Fruit fly (Drosophila melanogaster) whole organism, embryonic: Measurements from ENCODE around the gene IleRS-m.

Experiments used
- ATbp ChIP-seq: fragments of 200-800 bp; sonication (Bioruptor generic); optimal IDR thresholded peaks from 2 replicates; lab custom pipeline; 2017; ENCODE audit warnings: missing biosample characterization, mild to moderate bottlenecking, missing genetic modification characterization, missing genetic modification reagents
- CG10209 ChIP-seq: fragments of 200-800 bp; sonication (Bioruptor generic); optimal IDR thresholded peaks from 3 replicates; lab custom pipeline; 2017; ENCODE audit warnings: missing biosample characterization, mild to moderate bottlenecking, missing genetic modification characterization, missing genetic modification reagents
- CG11456 ChIP-seq: fragments of 200-800 bp; sonication (Bioruptor generic); IDR thresholded peaks from 3 replicates; pipeline ENCODE4 v1.3.6; 2022; ENCODE audit warnings: missing biosample characterization, missing genetic modification characterization
- CG12236 ChIP-seq: fragments of 200-800 bp; sonication (Bioruptor generic); optimal IDR thresholded peaks from 2 replicates; lab custom pipeline; 2016; ENCODE audit warnings: missing biosample characterization, missing genetic modification characterization
- CG12942 ChIP-seq: fragments of 200-800 bp; sonication (Bioruptor generic); optimal IDR thresholded peaks from 3 replicates; lab custom pipeline; 2016; ENCODE audit warnings: missing biosample characterization, missing genetic modification characterization
- CG14050 ChIP-seq: fragments of 200-800 bp; sonication (Bioruptor generic); IDR thresholded peaks from 3 replicates; pipeline ENCODE4 v1.3.6; 2022; ENCODE audit warnings: missing biosample characterization, missing genetic modification characterization
- CG15479 ChIP-seq: fragments of 200-800 bp; sonication (Bioruptor generic); optimal IDR thresholded peaks from 3 replicates; lab custom pipeline; 2019; ENCODE audit warnings: missing biosample characterization, mild to moderate bottlenecking, missing genetic modification characterization, moderate library complexity
- CG17612 ChIP-seq: fragments of 200-800 bp; sonication (Bioruptor generic); IDR thresholded peaks from 2 replicates; pipeline ENCODE4 v1.3.6; 2022; ENCODE audit warnings: missing biosample characterization, missing genetic modification characterization
- CG18599 ChIP-seq: fragments of 200-800 bp; sonication (Bioruptor generic); optimal IDR thresholded peaks from 3 replicates; lab custom pipeline; 2017; ENCODE audit warnings: missing biosample characterization, missing genetic modification characterization, mild to moderate bottlenecking, moderate library complexity, missing genetic modification reagents
- CG34376 ChIP-seq: fragments of 200-800 bp; sonication (Bioruptor generic); optimal IDR thresholded peaks from 2 replicates; lab custom pipeline; 2018; ENCODE audit warnings: missing biosample characterization, mild to moderate bottlenecking, missing genetic modification characterization
- CG34422 ChIP-seq: fragments of 200-800 bp; sonication (Bioruptor generic); IDR thresholded peaks from 3 replicates; pipeline ENCODE4 v1.3.6; 2022; ENCODE audit warnings: missing biosample characterization, missing genetic modification characterization
- CG3995 ChIP-seq: fragments of 200-800 bp; sonication (Bioruptor generic); optimal IDR thresholded peaks from 3 replicates; lab custom pipeline; 2016; ENCODE audit warnings: missing biosample characterization, missing genetic modification characterization
- CG4328 ChIP-seq: fragments of 200-800 bp; sonication (Bioruptor generic); optimal IDR thresholded peaks from 3 replicates; lab custom pipeline; 2017; ENCODE audit warnings: missing biosample characterization, missing genetic modification reagents, missing genetic modification characterization
- CG4820 ChIP-seq: fragments of 200-800 bp; sonication (Bioruptor generic); optimal IDR thresholded peaks from 3 replicates; lab custom pipeline; 2016; ENCODE audit warnings: missing biosample characterization, missing genetic modification characterization
- CG5953 ChIP-seq: fragments of 200-800 bp; sonication (Bioruptor generic); IDR thresholded peaks from 2 replicates; pipeline ENCODE4 v1.3.6; 2022; ENCODE audit warnings: missing biosample characterization, missing genetic modification characterization
- CG6272 ChIP-seq: fragments of 200-800 bp; sonication (Bioruptor generic); IDR thresholded peaks from 2 replicates; pipeline ENCODE4 v1.3.6; 2022; ENCODE audit warnings: missing biosample characterization, missing genetic modification characterization
- CG6654 ChIP-seq: fragments of 200-800 bp; sonication (Bioruptor generic); optimal IDR thresholded peaks from 2 replicates; lab custom pipeline; 2017; ENCODE audit warnings: missing biosample characterization, mild to moderate bottlenecking, missing genetic modification characterization
- CG8089 ChIP-seq: fragments of 200-800 bp; sonication (Bioruptor generic); optimal IDR thresholded peaks from 3 replicates; lab custom pipeline; 2016; ENCODE audit warnings: missing biosample characterization, missing genetic modification characterization
- CG9609 ChIP-seq: fragments of 200-800 bp; sonication (Bioruptor generic); optimal IDR thresholded peaks from 3 replicates; lab custom pipeline; 2016; ENCODE audit warnings: missing biosample characterization, missing genetic modification characterization
- CTCF ChIP-seq: fragments of 200-800 bp; sonication (Bioruptor generic); optimal IDR thresholded peaks from 2 replicates; lab custom pipeline; 2017; ENCODE audit warnings: missing biosample characterization, mild to moderate bottlenecking, missing genetic modification characterization, moderate library complexity
- Elba2 ChIP-seq: fragments of 200-800 bp; sonication (Bioruptor generic); optimal IDR thresholded peaks from 3 replicates; lab custom pipeline; 2016; ENCODE audit warnings: missing biosample characterization, missing genetic modification characterization
- Hey ChIP-seq: fragments of 200-800 bp; sonication (Bioruptor generic); optimal IDR thresholded peaks from 3 replicates; lab custom pipeline; 2018; ENCODE audit warnings: missing biosample characterization, mild to moderate bottlenecking, missing genetic modification characterization
- HmgZ ChIP-seq: fragments of 200-800 bp; sonication (Bioruptor generic); optimal IDR thresholded peaks from 2 replicates; lab custom pipeline; 2018; ENCODE audit warnings: missing biosample characterization, mild to moderate bottlenecking, missing genetic modification characterization
- Hmx ChIP-seq: fragments of 200-800 bp; sonication (Bioruptor generic); optimal IDR thresholded peaks from 2 replicates; lab custom pipeline; 2016; ENCODE audit warnings: missing biosample characterization, missing genetic modification characterization
- Med ChIP-seq: fragments of 200-800 bp; sonication (Bioruptor generic); peaks from one replicate; lab custom pipeline; 2016; ENCODE audit warnings: missing biosample characterization, missing genetic modification characterization, mild to moderate bottlenecking, inconsistent platforms, moderate library complexity
- Mes4 ChIP-seq: fragments of 200-800 bp; sonication (Bioruptor generic); optimal IDR thresholded peaks from 2 replicates; lab custom pipeline; 2016; ENCODE audit warnings: missing biosample characterization, missing genetic modification characterization
- Myb ChIP-seq: fragments of 200-800 bp; sonication (Bioruptor generic); optimal IDR thresholded peaks from 2 replicates; lab custom pipeline; 2016; ENCODE audit warnings: missing biosample characterization, missing genetic modification characterization
- Neu2 ChIP-seq: fragments of 200-800 bp; sonication (Bioruptor generic); optimal IDR thresholded peaks from 3 replicates; lab custom pipeline; 2016; ENCODE audit warnings: missing biosample characterization, missing genetic modification characterization, borderline replicate concordance
- Optix ChIP-seq: fragments of 200-800 bp; sonication (Bioruptor generic); IDR thresholded peaks from 3 replicates; pipeline ENCODE4 v1.3.6; 2022; ENCODE audit warnings: missing biosample characterization, missing genetic modification characterization
- Rx ChIP-seq: fragments of 200-800 bp; sonication (Bioruptor generic); IDR thresholded peaks from 2 replicates; pipeline ENCODE4 v1.3.6; 2022; ENCODE audit warnings: missing biosample characterization, missing genetic modification characterization
- Tbp ChIP-seq: fragments of >200 bp; optimal IDR thresholded peaks from 2 replicates; lab custom pipeline; 2018; ENCODE audit warnings: missing biosample characterization, missing genetic modification characterization
- ash1 ChIP-seq: fragments of 200-800 bp; sonication (Bioruptor generic); optimal IDR thresholded peaks from 2 replicates; lab custom pipeline; 2018; ENCODE audit warnings: missing biosample characterization, mild to moderate bottlenecking, missing genetic modification characterization
- bowl ChIP-seq: fragments of 200-800 bp; sonication (Bioruptor generic); IDR thresholded peaks from 2 replicates; pipeline ENCODE4 v1.3.6; 2022; ENCODE audit warnings: missing biosample characterization, missing genetic modification characterization
- chm ChIP-seq: fragments of 200-800 bp; sonication (Bioruptor generic); IDR thresholded peaks from 2 replicates; pipeline ENCODE4 v1.3.6; 2022; ENCODE audit warnings: missing biosample characterization, missing genetic modification characterization
- crc ChIP-seq: fragments of 200-800 bp; sonication (Bioruptor generic); optimal IDR thresholded peaks from 2 replicates; lab custom pipeline; 2016; ENCODE audit warnings: missing biosample characterization, missing genetic modification characterization
- croc ChIP-seq: fragments of 200-800 bp; sonication (Bioruptor generic); conservative IDR thresholded peaks from 3 replicates; pipeline ENCODE4 v1.3.6; 2022; ENCODE audit warnings: missing biosample characterization, missing genetic modification characterization
- da ChIP-seq: fragments of 200-800 bp; sonication (Bioruptor generic); optimal IDR thresholded peaks from 2 replicates; lab custom pipeline; 2016; ENCODE audit warnings: missing biosample characterization, missing genetic modification characterization
- dmrt11E ChIP-seq: fragments of 200-800 bp; sonication (Bioruptor generic); optimal IDR thresholded peaks from 3 replicates; lab custom pipeline; 2018; ENCODE audit warnings: missing biosample characterization, mild to moderate bottlenecking, missing genetic modification characterization, moderate library complexity
- eyg ChIP-seq: fragments of 200-800 bp; sonication (Bioruptor generic); optimal IDR thresholded peaks from 3 replicates; lab custom pipeline; 2016; ENCODE audit warnings: missing biosample characterization, missing genetic modification characterization
- gcm ChIP-seq: fragments of 200-800 bp; sonication (Bioruptor generic); optimal IDR thresholded peaks from 2 replicates; lab custom pipeline; 2019; ENCODE audit warnings: missing biosample characterization, mild to moderate bottlenecking, missing genetic modification characterization, moderate library complexity
- gem ChIP-seq: fragments of 200-800 bp; sonication (Bioruptor generic); optimal IDR thresholded peaks from 2 replicates; lab custom pipeline; 2019; ENCODE audit warnings: missing biosample characterization, mild to moderate bottlenecking, missing genetic modification characterization, moderate library complexity
- gfzf ChIP-seq: fragments of 200-800 bp; sonication (Bioruptor generic); optimal IDR thresholded peaks from 2 replicates; lab custom pipeline; 2016; ENCODE audit warnings: missing biosample characterization, mild to moderate bottlenecking, missing genetic modification characterization, moderate library complexity
- lbe ChIP-seq: fragments of 200-800 bp; sonication (Bioruptor generic); optimal IDR thresholded peaks from 2 replicates; lab custom pipeline; 2016; ENCODE audit warnings: missing biosample characterization, mild to moderate bottlenecking, missing genetic modification characterization
- mld ChIP-seq: fragments of 200-800 bp; sonication (Bioruptor generic); IDR thresholded peaks from 3 replicates; pipeline ENCODE4 v1.3.6; 2022; ENCODE audit warnings: missing biosample characterization, missing genetic modification characterization; ENCODE audit not compliant: partially characterized antibody
- p53 ChIP-seq: fragments of 200-800 bp; sonication (Bioruptor generic); optimal IDR thresholded peaks from 2 replicates; lab custom pipeline; 2016; ENCODE audit warnings: missing biosample characterization, missing genetic modification characterization
- pho ChIP-seq: fragments of 200-800 bp; sonication (Bioruptor generic); optimal IDR thresholded peaks from 2 replicates; lab custom pipeline; 2016; ENCODE audit warnings: missing biosample characterization, missing genetic modification characterization
- pzg ChIP-seq: fragments of 200-800 bp; sonication (Bioruptor generic); optimal IDR thresholded peaks from 3 replicates; lab custom pipeline; 2018; ENCODE audit warnings: missing biosample characterization, mild to moderate bottlenecking, missing genetic modification characterization, moderate library complexity
- schlank ChIP-seq: fragments of 200-800 bp; sonication (Bioruptor generic); optimal IDR thresholded peaks from 2 replicates; lab custom pipeline; 2018; ENCODE audit warnings: missing biosample characterization, mild to moderate bottlenecking, missing genetic modification characterization
- shn ChIP-seq: fragments of 200-800 bp; sonication (Bioruptor generic); optimal IDR thresholded peaks from 3 replicates; lab custom pipeline; 2016; ENCODE audit warnings: missing biosample characterization, missing genetic modification characterization
- slbo ChIP-seq: fragments of 200-800 bp; sonication (Bioruptor generic); IDR thresholded peaks from 2 replicates; pipeline ENCODE4 v1.3.6; 2022; ENCODE audit warnings: missing biosample characterization, missing genetic modification characterization
- sug ChIP-seq: fragments of 200-800 bp; optimal IDR thresholded peaks from 2 replicates; lab custom pipeline; 2019; ENCODE audit warnings: missing biosample characterization, mild to moderate bottlenecking, missing genetic modification characterization, moderate library complexity
- usp ChIP-seq: fragments of >200 bp; optimal IDR thresholded peaks from 2 replicates; lab custom pipeline; 2017; ENCODE audit warnings: missing biosample characterization, missing genetic modification characterization
- zen ChIP-seq: fragments of 200-800 bp; sonication (Bioruptor generic); optimal IDR thresholded peaks from 3 replicates; lab custom pipeline; 2018; ENCODE audit warnings: missing biosample characterization, mild to moderate bottlenecking, missing genetic modification characterization, moderate library complexity

Gene IleRS-m

dm6 chr3L:16087323-16087816 is 12.7 kb upstream of the IleRS-m start, which contains the start of gene Tasp1 (continued):
- no peak for TF ChIP-seq bowl (GFP tag; lab: Robert Waterston, UW)
- TF ChIP-seq gem (tag; lab: Kevin White, UChicago) = no peak
- no peak for TF ChIP-seq mld (GFP tag; lab: Robert Waterston, UW)
- TF ChIP-seq schlank (tag; lab: Kevin White, UChicago) = no peak
- TF ChIP-seq crc (GFP tag; lab: Kevin White, UChicago) = no peak
- peak; percentile 36 for TF ChIP-seq CG4820 (GFP tag; lab: Kevin White, UChicago)
- TF ChIP-seq CG9609 (GFP tag; lab: Kevin White, UChicago) = no peak
- TF ChIP-seq Tbp (GFP tag; lab: Kevin White, UChicago) = no peak
- no peak for TF ChIP-seq ATbp (GFP tag; lab: Kevin White, UChicago)
- TF ChIP-seq dmrt11E = peak; percentile 70
- no peak for TF ChIP-seq eyg (GFP tag; lab: Kevin White, UChicago)
- TF ChIP-seq CG8089 = no peak
- no peak for TF ChIP-seq CG4328 (GFP tag; lab: Kevin White, UChicago)
- TF ChIP-seq HmgZ = peak; percentile 50
- no peak for TF ChIP-seq CG3995 (GFP tag; lab: Kevin White, UChicago)
- peak; percentile 54 for TF ChIP-seq CG18599 (GFP tag; lab: Kevin White, UChicago)
- no peak for TF ChIP-seq lbe (GFP tag; lab: Kevin White, UChicago)
- peak; percentile 34 for TF ChIP-seq CG10209 (GFP tag; lab: Kevin White, UChicago)
- no peak for TF ChIP-seq CG6272
- TF ChIP-seq chm (GFP tag; lab: Robert Waterston, UW) = no peak
- TF ChIP-seq Rx (GFP tag; lab: Robert Waterston, UW) = no peak
- no peak for TF ChIP-seq usp
- TF ChIP-seq CG11456 (GFP tag; lab: Robert Waterston, UW) = no peak
- no peak for TF ChIP-seq CTCF (GFP tag; lab: Kevin White, UChicago)
- TF ChIP-seq Neu2 (GFP tag; lab: Kevin White, UChicago) = no peak
- TF ChIP-seq slbo = peak; percentile 80
- no peak for TF ChIP-seq CG15479 (GFP tag; lab: Kevin White, UChicago)
- TF ChIP-seq pho (GFP tag; lab: Kevin White, UChicago) = peak; percentile 22
- peak; percentile 54 for TF ChIP-seq zen (tag; lab: Kevin White, UChicago)
- no peak for TF ChIP-seq CG17612 (GFP tag; lab: Robert Waterston, UW)
- TF ChIP-seq Myb (GFP tag; lab: Kevin White, UChicago) = no peak
- peak; percentile 87; the same call in 2 of the 3 replicates for TF ChIP-seq CG34422 (GFP tag; lab: Robert Waterston, UW)
- TF ChIP-seq Hey = no peak
- TF ChIP-seq CG12236 (GFP tag; lab: Kevin White, UChicago) = no peak
- no peak for TF ChIP-seq Optix (GFP tag; lab: Robert Waterston, UW)
- TF ChIP-seq CG12942 = peak; percentile 12
- no peak for TF ChIP-seq Elba2 (GFP tag; lab: Kevin White, UChicago)
- peak; percentile 77 for TF ChIP-seq Med (GFP tag; lab: Kevin White, UChicago)
- peak; percentile 62 for TF ChIP-seq pzg (GFP tag; lab: Kevin White, UChicago)
- no peak for TF ChIP-seq CG5953 (GFP tag; lab: Robert Waterston, UW)
- no peak for TF ChIP-seq CG34376 (GFP tag; lab: Kevin White, UChicago)
- TF ChIP-seq gcm = no peak
- TF ChIP-seq da = no peak
- no peak for TF ChIP-seq ash1 (GFP tag; lab: Kevin White, UChicago)
- no peak for TF ChIP-seq p53 (GFP tag; lab: Kevin White, UChicago)
- TF ChIP-seq Mes4 (GFP tag; lab: Kevin White, UChicago) = no peak
- peak; percentile 47 for TF ChIP-seq sug (tag; lab: Kevin White, UChicago)
- peak; percentile 41; the same call in 1 of the 3 replicates for TF ChIP-seq CG14050 (GFP tag; lab: Robert Waterston, UW)
- no peak for TF ChIP-seq CG6654 (GFP tag; lab: Kevin White, UChicago)
- TF ChIP-seq Hmx = no peak
- no peak for TF ChIP-seq shn
- 0 out of 3 replicates have a peak, but pooled peaks have one; percentile 28 for TF ChIP-seq croc (GFP tag; lab: Robert Waterston, UW)
- TF ChIP-seq gfzf (GFP tag; lab: Kevin White, UChicago) = peak; percentile 73
